Worm (Caenorhabditis elegans): ENCODE data around the gene snf-12.

ce11 chrX:8997450-8998075 is 31.7 kb upstream of the snf-12 start, which contains the start of gene C24A3.2:
- TF ChIP-seq mdl-1 (tag; optimal IDR thresholded peaks at IDR 0.05) (no peak), ceh-28 (tag; optimal IDR thresholded peaks at IDR 0.05) (no peak), fkh-10 (GFP tag; optimal IDR thresholded peaks at IDR 0.05) (no peak), mxl-2 (GFP tag; conservative IDR thresholded peaks at IDR 0.05) (no peak), unc-130 (GFP tag; optimal IDR thresholded peaks at IDR 0.05) (no peak), snpc-4 (tag; optimal IDR thresholded peaks at IDR 0.05) (no peak), nhr-237 (tag; optimal IDR thresholded peaks at IDR 0.05) (no peak), ama-1 (optimal IDR thresholded peaks at IDR 0.05) (no peak), F26F4.8 (GFP tag; conservative IDR thresholded peaks at IDR 0.05) (no peak), aly-2 (tag; optimal IDR thresholded peaks at IDR 0.05) (no peak)

Data from whole organism, L4 larva.